Fruit fly (Drosophila melanogaster) whole organism, embryonic: ENCODE results near the gene lili.
A peak's percentile ranks its signal among the peaks of the same experiment; 100 is the strongest.

Experiments
- Aef1 ChIP-seq: fragments of 200-800 bp; sonication (Bioruptor generic); IDR thresholded peaks from 3 replicates; pipeline ENCODE4 v1.3.6; 2022; ENCODE audit warnings: missing biosample characterization, missing genetic modification characterization
- CG1024 ChIP-seq: fragments of 200-800 bp; sonication (Bioruptor generic); IDR thresholded peaks from 2 replicates; pipeline ENCODE4 v1.3.6; 2022; ENCODE audit warnings: missing biosample characterization, missing genetic modification characterization
- CG10565 ChIP-seq: fragments of 200-800 bp; sonication (Bioruptor generic); optimal IDR thresholded peaks from 3 replicates; lab custom pipeline; 2016; ENCODE audit warnings: missing biosample characterization, mild to moderate bottlenecking, missing genetic modification characterization
- CG11093 ChIP-seq: fragments of 200-800 bp; sonication (Bioruptor generic); IDR thresholded peaks from 3 replicates; pipeline ENCODE4 v1.3.6; 2022; ENCODE audit warnings: missing biosample characterization, missing genetic modification characterization
- CG11398 ChIP-seq: fragments of 200-800 bp; sonication (Bioruptor generic); optimal IDR thresholded peaks from 2 replicates; lab custom pipeline; 2016; ENCODE audit warnings: missing biosample characterization, missing genetic modification characterization
- CG12236 ChIP-seq: fragments of 200-800 bp; sonication (Bioruptor generic); optimal IDR thresholded peaks from 2 replicates; lab custom pipeline; 2016; ENCODE audit warnings: missing biosample characterization, missing genetic modification characterization
- CG12659 ChIP-seq: fragments of 200-800 bp; sonication (Bioruptor generic); optimal IDR thresholded peaks from 3 replicates; lab custom pipeline; 2017; ENCODE audit warnings: mild to moderate bottlenecking, missing biosample characterization, missing genetic modification reagents, missing genetic modification characterization
- CG13287 ChIP-seq: fragments of 200-800 bp; sonication (Bioruptor generic); IDR thresholded peaks from 2 replicates; pipeline ENCODE4 v1.3.6; 2022; ENCODE audit warnings: missing biosample characterization, missing genetic modification characterization; ENCODE audit not compliant: partially characterized antibody
- CG14860 ChIP-seq: fragments of 200-800 bp; sonication (Bioruptor generic); IDR thresholded peaks from 3 replicates; pipeline ENCODE4 v1.3.6; 2022; ENCODE audit warnings: missing biosample characterization, missing genetic modification characterization; ENCODE audit not compliant: partially characterized antibody
- CG14965 ChIP-seq: fragments of 200-800 bp; sonication (Bioruptor generic); optimal IDR thresholded peaks from 2 replicates; lab custom pipeline; 2016; ENCODE audit warnings: missing biosample characterization, missing genetic modification characterization, borderline replicate concordance
- CG15479 ChIP-seq: fragments of 200-800 bp; sonication (Bioruptor generic); optimal IDR thresholded peaks from 3 replicates; lab custom pipeline; 2019; ENCODE audit warnings: missing biosample characterization, mild to moderate bottlenecking, missing genetic modification characterization, moderate library complexity
- CG17612 ChIP-seq: fragments of 200-800 bp; sonication (Bioruptor generic); IDR thresholded peaks from 2 replicates; pipeline ENCODE4 v1.3.6; 2022; ENCODE audit warnings: missing biosample characterization, missing genetic modification characterization
- CG17829 ChIP-seq: fragments of 200-800 bp; optimal IDR thresholded peaks from 2 replicates; lab custom pipeline; 2019; ENCODE audit warnings: missing biosample characterization, mild to moderate bottlenecking, missing genetic modification characterization, moderate library complexity
- CG31441 ChIP-seq: fragments of 200-800 bp; sonication (Bioruptor generic); IDR thresholded peaks from 2 replicates; pipeline ENCODE4 v1.3.6; 2022; ENCODE audit warnings: missing biosample characterization, missing genetic modification characterization
- CG3407 ChIP-seq: fragments of 200-800 bp; sonication (Bioruptor generic); optimal IDR thresholded peaks from 2 replicates; lab custom pipeline; 2018; ENCODE audit warnings: missing biosample characterization, mild to moderate bottlenecking, missing genetic modification characterization
- CG3995 ChIP-seq: fragments of 200-800 bp; sonication (Bioruptor generic); optimal IDR thresholded peaks from 3 replicates; lab custom pipeline; 2016; ENCODE audit warnings: missing biosample characterization, missing genetic modification characterization
- CG4328 ChIP-seq: fragments of 200-800 bp; sonication (Bioruptor generic); optimal IDR thresholded peaks from 3 replicates; lab custom pipeline; 2017; ENCODE audit warnings: missing biosample characterization, missing genetic modification reagents, missing genetic modification characterization
- CG4854 ChIP-seq: fragments of 200-800 bp; sonication (Bioruptor generic); optimal IDR thresholded peaks from 2 replicates; lab custom pipeline; 2016; ENCODE audit warnings: missing biosample characterization, missing genetic modification characterization, inconsistent platforms
- CG7786 ChIP-seq: fragments of 200-800 bp; sonication (Bioruptor generic); optimal IDR thresholded peaks from 2 replicates; lab custom pipeline; 2016; ENCODE audit warnings: missing biosample characterization, missing genetic modification characterization
- CG8765 ChIP-seq: fragments of 200-800 bp; sonication (Bioruptor generic); IDR thresholded peaks from 2 replicates; pipeline ENCODE4 v1.3.6; 2022; ENCODE audit warnings: missing biosample characterization, missing genetic modification characterization
- CG8944 ChIP-seq: fragments of 200-800 bp; sonication (Bioruptor generic); optimal IDR thresholded peaks from 3 replicates; lab custom pipeline; 2016; ENCODE audit warnings: missing biosample characterization, missing genetic modification characterization
- CrebB ChIP-seq: fragments of 200-800 bp; sonication (Bioruptor generic); optimal IDR thresholded peaks from 3 replicates; lab custom pipeline; 2018; ENCODE audit warnings: missing biosample characterization, mild to moderate bottlenecking, missing genetic modification characterization
- Dp ChIP-seq: fragments of 200-800 bp; sonication (Bioruptor generic); optimal IDR thresholded peaks from 2 replicates; lab custom pipeline; 2018; ENCODE audit warnings: missing biosample characterization, mild to moderate bottlenecking, missing genetic modification characterization, moderate library complexity
- H2.0 ChIP-seq: fragments of 200-800 bp; sonication (Bioruptor generic); IDR thresholded peaks from 2 replicates; pipeline ENCODE4 v1.3.6; 2022; ENCODE audit warnings: missing biosample characterization, missing genetic modification characterization
- HLH54F ChIP-seq: fragments of 200-800 bp; sonication (Bioruptor generic); optimal IDR thresholded peaks from 3 replicates; lab custom pipeline; 2016; ENCODE audit warnings: missing biosample characterization, missing genetic modification characterization
- HLHmδ ChIP-seq: fragments of 200-800 bp; sonication (Bioruptor generic); optimal IDR thresholded peaks from 2 replicates; lab custom pipeline; 2018; ENCODE audit warnings: missing biosample characterization, mild to moderate bottlenecking, missing genetic modification characterization, moderate library complexity
- HmgD ChIP-seq: fragments of 200-800 bp; sonication (Bioruptor generic); optimal IDR thresholded peaks from 3 replicates; lab custom pipeline; 2016; ENCODE audit warnings: missing biosample characterization, missing genetic modification characterization
- Hr3 ChIP-seq: fragments of 200-800 bp; sonication (Bioruptor generic); optimal IDR thresholded peaks from 3 replicates; lab custom pipeline; 2016; ENCODE audit warnings: missing biosample characterization, missing genetic modification characterization
- Lhr ChIP-seq: fragments of 200-800 bp; sonication (Bioruptor generic); optimal IDR thresholded peaks from 3 replicates; lab custom pipeline; 2017; ENCODE audit warnings: mild to moderate bottlenecking, missing biosample characterization, missing genetic modification reagents, missing genetic modification characterization
- Lim3 ChIP-seq: fragments of 200-800 bp; sonication (Bioruptor generic); IDR thresholded peaks from 2 replicates; pipeline ENCODE4 v1.3.6; 2022; ENCODE audit warnings: missing biosample characterization, missing genetic modification characterization
- Mad ChIP-seq: fragments of 200-800 bp; sonication (Bioruptor generic); optimal IDR thresholded peaks from 2 replicates; lab custom pipeline; 2016; ENCODE audit warnings: missing biosample characterization, missing genetic modification characterization
- Med ChIP-seq: fragments of 200-800 bp; sonication (Bioruptor generic); peaks from one replicate; lab custom pipeline; 2016; ENCODE audit warnings: missing biosample characterization, missing genetic modification characterization, mild to moderate bottlenecking, inconsistent platforms, moderate library complexity
- Opbp ChIP-seq: fragments of 200-800 bp; sonication (Bioruptor generic); IDR thresholded peaks from 3 replicates; pipeline ENCODE4 v1.3.6; 2022; ENCODE audit warnings: missing biosample characterization, missing genetic modification characterization; ENCODE audit not compliant: partially characterized antibody
- Pdp1 ChIP-seq, 2 experiments: fragments of 200-800 bp; sonication (Bioruptor generic); optimal IDR thresholded peaks; 3 replicates each; lab custom pipeline; 2016; ENCODE audit warnings: missing biosample characterization in 2 of 2, missing genetic modification characterization in 2 of 2, mild to moderate bottlenecking in 1 of 2, moderate library complexity in 1 of 2
- Usf ChIP-seq: fragments of 200-800 bp; sonication (Bioruptor generic); optimal IDR thresholded peaks from 2 replicates; lab custom pipeline; 2017; ENCODE audit warnings: missing genotype, missing biosample characterization, missing genetic modification characterization
- aop ChIP-seq: fragments of 200-800 bp; sonication (Bioruptor generic); IDR thresholded peaks from 2 replicates; pipeline ENCODE4 v1.3.6; 2022; ENCODE audit warnings: missing biosample characterization, missing genetic modification characterization
- cwo ChIP-seq: fragments of 200-800 bp; sonication (Bioruptor generic); optimal IDR thresholded peaks from 3 replicates; lab custom pipeline; 2017; ENCODE audit warnings: missing biosample characterization, missing genetic modification characterization, mild to moderate bottlenecking, moderate library complexity, missing genetic modification reagents
- emc ChIP-seq: fragments of 200-800 bp; sonication (Bioruptor generic); optimal IDR thresholded peaks from 2 replicates; lab custom pipeline; 2016; ENCODE audit warnings: missing biosample characterization, missing genetic modification characterization
- gce ChIP-seq: fragments of 200-800 bp; sonication (Bioruptor generic); IDR thresholded peaks from 3 replicates; pipeline ENCODE4 v1.3.6; 2022; ENCODE audit warnings: missing biosample characterization, missing genetic modification characterization
- grn ChIP-seq: fragments of 200-800 bp; sonication (Bioruptor generic); optimal IDR thresholded peaks from 3 replicates; lab custom pipeline; 2017; ENCODE audit warnings: missing biosample characterization, missing genetic modification characterization
- gro ChIP-seq: fragments of 200-800 bp; sonication (Bioruptor generic); optimal IDR thresholded peaks from 2 replicates; lab custom pipeline; 2016; ENCODE audit warnings: missing biosample characterization, missing genetic modification characterization
- gsb ChIP-seq: fragments of 200-800 bp; sonication (Bioruptor generic); IDR thresholded peaks from 2 replicates; pipeline ENCODE4 v1.3.6; 2022; ENCODE audit warnings: missing biosample characterization, missing genetic modification characterization
- ham ChIP-seq: fragments of 200-800 bp; sonication (Bioruptor generic); IDR thresholded peaks from 2 replicates; pipeline ENCODE4 v1.3.6; 2022; ENCODE audit warnings: missing biosample characterization, missing genetic modification characterization
- pb ChIP-seq: fragments of 200-800 bp; sonication (Bioruptor generic); optimal IDR thresholded peaks from 3 replicates; lab custom pipeline; 2016; ENCODE audit warnings: missing biosample characterization, missing genetic modification characterization
- sens ChIP-seq: fragments of 200-800 bp; sonication (Bioruptor generic); peaks from one replicate; lab custom pipeline; 2016; ENCODE audit warnings: missing biosample characterization, missing genetic modification characterization
- shn ChIP-seq: fragments of 200-800 bp; sonication (Bioruptor generic); optimal IDR thresholded peaks from 3 replicates; lab custom pipeline; 2016; ENCODE audit warnings: missing biosample characterization, missing genetic modification characterization
- sob ChIP-seq: fragments of 200-800 bp; sonication (Bioruptor generic); IDR thresholded peaks from 2 replicates; pipeline ENCODE4 v1.3.6; 2022; ENCODE audit warnings: missing biosample characterization, missing genetic modification characterization
- trem ChIP-seq: fragments of 200-800 bp; optimal IDR thresholded peaks from 3 replicates; lab custom pipeline; 2019; ENCODE audit warnings: missing biosample characterization, mild to moderate bottlenecking, missing genetic modification characterization, moderate library complexity
- trh ChIP-seq: fragments of 200-800 bp; sonication (Bioruptor generic); optimal IDR thresholded peaks from 2 replicates; lab custom pipeline; 2016; ENCODE audit warnings: missing biosample characterization, missing genetic modification characterization
- zen2 ChIP-seq: fragments of 200-800 bp; sonication (Bioruptor generic); IDR thresholded peaks from 3 replicates; pipeline ENCODE4 v1.3.6; 2022; ENCODE audit warnings: missing biosample characterization, missing genetic modification characterization; ENCODE audit not compliant: partially characterized antibody

lili gene

dm6 chr3R:24813637-24814301, at the start of gene lili, which contains the start of gene CG34150 (continued):
- peak; percentile 67 for TF ChIP-seq Dp (GFP tag; lab: Kevin White, UChicago)
- TF ChIP-seq CG31441 (GFP tag; lab: Robert Waterston, UW): peak; percentile 78
- TF ChIP-seq trh (GFP tag; lab: Kevin White, UChicago): peak; percentile 26
- peak; percentile 92 for TF ChIP-seq trem (tag; lab: Kevin White, UChicago)
- TF ChIP-seq CrebB (tag; lab: Kevin White, UChicago): no peak
- peak; percentile 74 for TF ChIP-seq CG7786
- no peak for TF ChIP-seq CG11398 (GFP tag; lab: Kevin White, UChicago)
- peak; percentile 71; the same call in 2 of the 3 replicates for TF ChIP-seq Opbp
- TF ChIP-seq gsb: no peak
- no peak for TF ChIP-seq CG10565
- TF ChIP-seq Hr3: peak; percentile 74
- TF ChIP-seq Pdp1 (GFP tag; optimal IDR thresholded peaks at IDR 0.05; lab: Kevin White, UChicago): peak; percentile 65 to 66
- TF ChIP-seq cwo: peak; percentile 40
- TF ChIP-seq emc (GFP tag; lab: Kevin White, UChicago): peak; percentile 28
- TF ChIP-seq HLHmδ: no peak
- TF ChIP-seq grn (GFP tag; lab: Kevin White, UChicago): no peak
- TF ChIP-seq gro (GFP tag; lab: Kevin White, UChicago): peak; percentile 81
- TF ChIP-seq CG4328 (GFP tag; lab: Kevin White, UChicago): peak; percentile 65
- TF ChIP-seq CG14860 (GFP tag; lab: Robert Waterston, UW): peak; percentile 70; the same call in 2 of the 3 replicates
- TF ChIP-seq CG8765 (GFP tag; lab: Robert Waterston, UW): no peak
- no peak for TF ChIP-seq gce
- TF ChIP-seq Usf: no peak
- TF ChIP-seq Mad (GFP tag; lab: Kevin White, UChicago): peak; percentile 87
- TF ChIP-seq CG17829: peak; percentile 81
- TF ChIP-seq CG13287 (GFP tag; lab: Robert Waterston, UW): peak; percentile 88
- peak; percentile 75 for TF ChIP-seq HLH54F (GFP tag; lab: Kevin White, UChicago)
- peak; percentile 97 for TF ChIP-seq sens
- TF ChIP-seq H2.0: 0 out of 2 replicates have a peak, but pooled peaks have one; percentile 25
- TF ChIP-seq Aef1 (GFP tag; lab: Robert Waterston, UW): peak; percentile 71
- peak; percentile 80 for TF ChIP-seq CG12659
- peak; percentile 42 for TF ChIP-seq CG12236
- no peak for TF ChIP-seq Lim3 (GFP tag; lab: Robert Waterston, UW)
- peak; percentile 86 for TF ChIP-seq sob (GFP tag; lab: Robert Waterston, UW)
- peak; percentile 61 for TF ChIP-seq CG4854 (GFP tag; lab: Kevin White, UChicago)
- no peak for TF ChIP-seq CG14965 (GFP tag; lab: Kevin White, UChicago)
- TF ChIP-seq Lhr (GFP tag; lab: Kevin White, UChicago): peak; percentile 58
- TF ChIP-seq CG3995 (GFP tag; lab: Kevin White, UChicago): peak; percentile 23
- no peak for TF ChIP-seq aop (GFP tag; lab: Robert Waterston, UW)
- TF ChIP-seq shn (GFP tag; lab: Kevin White, UChicago): peak; percentile 47
- peak; percentile 96 for TF ChIP-seq Med (GFP tag; lab: Kevin White, UChicago)
- TF ChIP-seq CG1024 (GFP tag; lab: Robert Waterston, UW): peak; percentile 57
- no peak for TF ChIP-seq CG15479 (GFP tag; lab: Kevin White, UChicago)
- 0 out of 2 replicates have a peak, but pooled peaks have one; percentile 36 for TF ChIP-seq CG17612
- no peak for TF ChIP-seq ham (GFP tag; lab: Robert Waterston, UW)
- no peak for TF ChIP-seq HmgD
- TF ChIP-seq zen2 (GFP tag; lab: Robert Waterston, UW): no peak; the same call in 2 of the 3 replicates
- TF ChIP-seq CG8944: peak; percentile 67
- no peak for TF ChIP-seq pb
- peak; percentile 44; the same call in 1 of the 3 replicates for TF ChIP-seq CG11093
- peak; percentile 13 for TF ChIP-seq CG3407 (GFP tag; lab: Kevin White, UChicago)
